Fruit fly (Drosophila melanogaster) whole organism, embryonic: Measurements from ENCODE around the gene ZnT35C.

ENCODE experiments used
- CG11695 ChIP-seq: fragments of 200-800 bp; sonication (Bioruptor generic); IDR thresholded peaks from 3 replicates; pipeline ENCODE4 v1.3.6; 2022; ENCODE audit warnings: missing biosample characterization, missing genetic modification characterization
- CG12769 ChIP-seq: fragments of 200-800 bp; sonication (Bioruptor generic); optimal IDR thresholded peaks from 2 replicates; lab custom pipeline; 2019; ENCODE audit warnings: missing biosample characterization, mild to moderate bottlenecking, missing genetic modification characterization, moderate library complexity
- CG12942 ChIP-seq: fragments of 200-800 bp; sonication (Bioruptor generic); optimal IDR thresholded peaks from 3 replicates; lab custom pipeline; 2016; ENCODE audit warnings: missing biosample characterization, missing genetic modification characterization
- CG14441 ChIP-seq: fragments of 200-800 bp; sonication (Bioruptor generic); IDR thresholded peaks from 2 replicates; pipeline ENCODE4 v1.3.6; 2022; ENCODE audit warnings: missing biosample characterization, missing genetic modification characterization
- CG14860 ChIP-seq: fragments of 200-800 bp; sonication (Bioruptor generic); IDR thresholded peaks from 3 replicates; pipeline ENCODE4 v1.3.6; 2022; ENCODE audit warnings: missing biosample characterization, missing genetic modification characterization; ENCODE audit not compliant: partially characterized antibody
- CG17359 ChIP-seq: fragments of 200-800 bp; sonication (Bioruptor generic); optimal IDR thresholded peaks from 3 replicates; lab custom pipeline; 2018; ENCODE audit warnings: missing biosample characterization, mild to moderate bottlenecking, missing genetic modification characterization, moderate library complexity
- CG17802 ChIP-seq: fragments of 200-800 bp; sonication (Bioruptor generic); optimal IDR thresholded peaks from 2 replicates; lab custom pipeline; 2018; ENCODE audit warnings: missing biosample characterization, mild to moderate bottlenecking, missing genetic modification characterization, moderate library complexity
- CG18619 ChIP-seq: fragments of 200-800 bp; sonication (Bioruptor generic); optimal IDR thresholded peaks from 3 replicates; lab custom pipeline; 2017; ENCODE audit warnings: missing biosample characterization, mild to moderate bottlenecking, missing genetic modification characterization
- CG2199 ChIP-seq: fragments of 200-800 bp; sonication (Bioruptor generic); IDR thresholded peaks from 3 replicates; pipeline ENCODE4 v1.3.6; 2022; ENCODE audit warnings: missing biosample characterization, missing genetic modification characterization
- CG2678 ChIP-seq: fragments of 200-800 bp; sonication (Bioruptor generic); optimal IDR thresholded peaks from 3 replicates; lab custom pipeline; 2019; ENCODE audit warnings: missing biosample characterization, mild to moderate bottlenecking, missing genetic modification characterization, moderate library complexity
- CG31224 ChIP-seq: fragments of 200-800 bp; sonication (Bioruptor generic); IDR thresholded peaks from 2 replicates; pipeline ENCODE4 v1.3.6; 2022; ENCODE audit warnings: missing biosample characterization, missing genetic modification characterization
- CG3163 ChIP-seq: fragments of 200-800 bp; sonication (Bioruptor generic); optimal IDR thresholded peaks from 3 replicates; lab custom pipeline; 2016; ENCODE audit warnings: missing biosample characterization, missing genetic modification characterization
- CG4707 ChIP-seq: fragments of 200-800 bp; sonication (Bioruptor generic); optimal IDR thresholded peaks from 2 replicates; lab custom pipeline; 2018; ENCODE audit warnings: missing biosample characterization, mild to moderate bottlenecking, missing genetic modification characterization, moderate library complexity
- CG4820 ChIP-seq: fragments of 200-800 bp; sonication (Bioruptor generic); optimal IDR thresholded peaks from 3 replicates; lab custom pipeline; 2016; ENCODE audit warnings: missing biosample characterization, missing genetic modification characterization
- CG5180 ChIP-seq: fragments of 200-800 bp; sonication (Bioruptor generic); optimal IDR thresholded peaks from 3 replicates; lab custom pipeline; 2017; ENCODE audit warnings: missing biosample characterization, missing genetic modification characterization, mild to moderate bottlenecking, moderate library complexity, missing genetic modification reagents
- CG7987 ChIP-seq: fragments of 200-800 bp; sonication (Bioruptor generic); optimal IDR thresholded peaks from 2 replicates; lab custom pipeline; 2018; ENCODE audit warnings: missing biosample characterization, mild to moderate bottlenecking, missing genetic modification characterization, moderate library complexity
- CG8388 ChIP-seq: fragments of 200-800 bp; sonication (Bioruptor generic); optimal IDR thresholded peaks from 2 replicates; lab custom pipeline; 2019; ENCODE audit warnings: missing biosample characterization, mild to moderate bottlenecking, missing genetic modification characterization, moderate library complexity
- CG9215 ChIP-seq: fragments of 200-800 bp; sonication (Bioruptor generic); IDR thresholded peaks from 2 replicates; pipeline ENCODE4 v1.3.6; 2022; ENCODE audit warnings: missing biosample characterization, missing genetic modification characterization
- CoRest ChIP-seq: fragments of 200-800 bp; sonication (Bioruptor generic); optimal IDR thresholded peaks from 3 replicates; lab custom pipeline; 2018; ENCODE audit warnings: missing biosample characterization, mild to moderate bottlenecking, missing genetic modification characterization, moderate library complexity
- D19A ChIP-seq: fragments of 200-800 bp; optimal IDR thresholded peaks from 3 replicates; lab custom pipeline; 2019; ENCODE audit warnings: missing biosample characterization, mild to moderate bottlenecking, missing genetic modification characterization, moderate library complexity
- Deaf1 ChIP-seq: fragments of 200-800 bp; optimal IDR thresholded peaks from 3 replicates; lab custom pipeline; 2019; ENCODE audit warnings: missing biosample characterization, mild to moderate bottlenecking, missing genetic modification characterization, moderate library complexity
- Dfd ChIP-seq, 2 experiments: fragments of >200 bp; optimal IDR thresholded peaks; 2 replicates each; lab custom pipeline; 2017; ENCODE audit warnings: missing biosample characterization in 2 of 2, missing genetic modification characterization in 2 of 2
- Dip3 ChIP-seq: fragments of 200-800 bp; sonication (Bioruptor generic); optimal IDR thresholded peaks from 3 replicates; lab custom pipeline; 2016; ENCODE audit warnings: missing biosample characterization, missing genetic modification characterization
- Dref ChIP-seq: fragments of 200-800 bp; sonication (Bioruptor generic); IDR thresholded peaks from 2 replicates; pipeline ENCODE4 v1.3.6; 2022; ENCODE audit warnings: missing biosample characterization, missing genetic modification characterization
- ERR ChIP-seq: fragments of 200-800 bp; sonication (Bioruptor generic); optimal IDR thresholded peaks from 2 replicates; lab custom pipeline; 2016; ENCODE audit warnings: missing biosample characterization, missing genetic modification characterization
- Ets65A ChIP-seq: fragments of 200-800 bp; sonication (Bioruptor generic); peaks from one replicate; lab custom pipeline; 2016; ENCODE audit warnings: missing biosample characterization, missing genetic modification characterization
- Fer1 ChIP-seq: fragments of 200-800 bp; sonication (Bioruptor generic); optimal IDR thresholded peaks from 2 replicates; lab custom pipeline; 2017; ENCODE audit warnings: missing biosample characterization, mild to moderate bottlenecking, missing genetic modification characterization
- HLH3B ChIP-seq: fragments of 200-800 bp; sonication (Bioruptor generic); IDR thresholded peaks from 2 replicates; pipeline ENCODE4 v1.3.6; 2022; ENCODE audit warnings: missing biosample characterization, missing genetic modification characterization
- MESR4 ChIP-seq: fragments of 200-800 bp; sonication (Bioruptor generic); optimal IDR thresholded peaks from 2 replicates; lab custom pipeline; 2018; ENCODE audit warnings: missing biosample characterization, mild to moderate bottlenecking, missing genetic modification characterization, moderate library complexity
- Sry-β ChIP-seq: fragments of 200-800 bp; sonication (Bioruptor generic); optimal IDR thresholded peaks from 2 replicates; lab custom pipeline; 2018; ENCODE audit warnings: missing biosample characterization, mild to moderate bottlenecking, missing genetic modification characterization, moderate library complexity
- Stat92E ChIP-seq, 3 experiments: fragments of >200 bp in 2 of 3; fragments of 200-800 bp in 1 of 3; sonication (Bioruptor generic) in 1 of 3; optimal IDR thresholded peaks; 2 replicates each; lab custom pipeline; 2017 to 2019; ENCODE audit warnings: missing biosample characterization in 3 of 3, missing genetic modification characterization in 3 of 3, mild to moderate bottlenecking in 1 of 3, moderate library complexity in 1 of 3
- TFAM ChIP-seq: fragments of 200-800 bp; sonication (Bioruptor generic); optimal IDR thresholded peaks from 2 replicates; lab custom pipeline; 2017; ENCODE audit warnings: missing biosample characterization, missing genetic modification characterization, inconsistent platforms
- ash1 ChIP-seq: fragments of 200-800 bp; sonication (Bioruptor generic); optimal IDR thresholded peaks from 2 replicates; lab custom pipeline; 2018; ENCODE audit warnings: missing biosample characterization, mild to moderate bottlenecking, missing genetic modification characterization
- cad ChIP-seq: fragments of >200 bp; optimal IDR thresholded peaks from 2 replicates; lab custom pipeline; 2017; ENCODE audit warnings: missing biosample characterization, missing genetic modification characterization
- chif ChIP-seq, 2 experiments: fragments of 200-800 bp; sonication (Bioruptor generic); optimal IDR thresholded peaks; 3 replicates each; lab custom pipeline; 2016; ENCODE audit warnings: missing biosample characterization in 2 of 2, missing genetic modification characterization in 2 of 2
- corto ChIP-seq: fragments of 200-800 bp; sonication (Bioruptor generic); optimal IDR thresholded peaks from 2 replicates; lab custom pipeline; 2016; ENCODE audit warnings: missing biosample characterization, mild to moderate bottlenecking, missing genetic modification characterization, moderate library complexity
- crc ChIP-seq: fragments of 200-800 bp; sonication (Bioruptor generic); optimal IDR thresholded peaks from 2 replicates; lab custom pipeline; 2016; ENCODE audit warnings: missing biosample characterization, missing genetic modification characterization
- crp ChIP-seq, 2 experiments: fragments of 200-800 bp; sonication (Bioruptor generic); optimal IDR thresholded peaks; 2 replicates in 1 of 2; 3 replicates in 1 of 2; lab custom pipeline; 2017; ENCODE audit warnings: missing biosample characterization in 2 of 2, missing genetic modification characterization in 2 of 2, mild to moderate bottlenecking in 1 of 2, moderate library complexity in 1 of 2
- dmrt11E ChIP-seq: fragments of 200-800 bp; sonication (Bioruptor generic); optimal IDR thresholded peaks from 3 replicates; lab custom pipeline; 2018; ENCODE audit warnings: missing biosample characterization, mild to moderate bottlenecking, missing genetic modification characterization, moderate library complexity
- dpn ChIP-seq, 2 experiments: fragments of 200-800 bp; sonication (Bioruptor generic); optimal IDR thresholded peaks; 3 replicates each; lab custom pipeline; 2016; ENCODE audit warnings: missing biosample characterization in 2 of 2, missing genetic modification characterization in 2 of 2
- fru ChIP-seq: fragments of >200 bp; optimal IDR thresholded peaks from 2 replicates; lab custom pipeline; 2017
- gcm ChIP-seq: fragments of 200-800 bp; sonication (Bioruptor generic); optimal IDR thresholded peaks from 2 replicates; lab custom pipeline; 2019; ENCODE audit warnings: missing biosample characterization, mild to moderate bottlenecking, missing genetic modification characterization, moderate library complexity
- gem ChIP-seq: fragments of 200-800 bp; sonication (Bioruptor generic); optimal IDR thresholded peaks from 2 replicates; lab custom pipeline; 2019; ENCODE audit warnings: missing biosample characterization, mild to moderate bottlenecking, missing genetic modification characterization, moderate library complexity
- gsb ChIP-seq: fragments of 200-800 bp; sonication (Bioruptor generic); IDR thresholded peaks from 2 replicates; pipeline ENCODE4 v1.3.6; 2022; ENCODE audit warnings: missing biosample characterization, missing genetic modification characterization
- her ChIP-seq: fragments of 200-800 bp; sonication (Bioruptor generic); optimal IDR thresholded peaks from 2 replicates; lab custom pipeline; 2016; ENCODE audit warnings: missing biosample characterization, missing genetic modification characterization
- mam ChIP-seq: fragments of 200-800 bp; sonication (Bioruptor generic); optimal IDR thresholded peaks from 3 replicates; lab custom pipeline; 2016; ENCODE audit warnings: missing biosample characterization, missing genetic modification characterization
- mirr ChIP-seq: fragments of 200-800 bp; sonication (Bioruptor generic); optimal IDR thresholded peaks from 3 replicates; lab custom pipeline; 2018; ENCODE audit warnings: missing biosample characterization, mild to moderate bottlenecking, missing genetic modification characterization
- peb ChIP-seq: fragments of 200-800 bp; sonication (Bioruptor generic); IDR thresholded peaks from 2 replicates; pipeline ENCODE4 v1.3.6; 2022; ENCODE audit warnings: missing biosample characterization, missing genetic modification characterization
- slou ChIP-seq: fragments of 200-800 bp; sonication (Bioruptor generic); optimal IDR thresholded peaks from 3 replicates; lab custom pipeline; 2016; ENCODE audit warnings: missing biosample characterization, missing genetic modification characterization
- usp ChIP-seq: fragments of >200 bp; optimal IDR thresholded peaks from 2 replicates; lab custom pipeline; 2017; ENCODE audit warnings: missing biosample characterization, missing genetic modification characterization
- zen2 ChIP-seq: fragments of 200-800 bp; sonication (Bioruptor generic); IDR thresholded peaks from 3 replicates; pipeline ENCODE4 v1.3.6; 2022; ENCODE audit warnings: missing biosample characterization, missing genetic modification characterization; ENCODE audit not compliant: partially characterized antibody

ZnT35C gene

DNA sequence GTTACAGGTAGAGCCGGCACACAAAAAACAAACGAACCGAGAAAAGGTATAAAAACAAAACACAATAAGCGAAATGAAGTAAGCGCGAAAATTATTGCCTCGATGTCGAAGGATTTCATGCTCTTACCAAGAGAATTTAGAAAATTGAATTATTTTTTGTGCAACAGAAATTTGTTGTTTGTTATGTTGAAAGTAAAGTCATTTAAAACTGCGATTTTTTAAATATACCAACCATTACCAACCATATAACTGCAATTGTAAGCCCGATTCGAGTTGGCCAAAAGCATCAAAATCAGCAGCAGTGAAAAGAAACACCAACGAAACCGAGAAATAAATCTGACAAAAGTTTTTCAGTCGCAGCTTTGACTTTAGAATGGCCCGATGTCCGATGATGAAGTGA lies 33.5 kb upstream of the ZnT35C start:
- no peak for TF ChIP-seq corto (GFP tag; lab: Kevin White, UChicago)
- no peak for TF ChIP-seq CG14860 (GFP tag; lab: Robert Waterston, UW)
- no peak for TF ChIP-seq Dref (GFP tag; lab: Robert Waterston, UW)
- no peak for TF ChIP-seq Dip3 (GFP tag; lab: Kevin White, UChicago)
- no peak for TF ChIP-seq CG5180 (GFP tag; lab: Kevin White, UChicago)
- no peak for TF ChIP-seq Ets65A (GFP tag; lab: Kevin White, UChicago)
- no peak for TF ChIP-seq fru (lab: Kevin White, UChicago)
- no peak for TF ChIP-seq CG4707 (GFP tag; lab: Kevin White, UChicago)
- no peak for TF ChIP-seq her
- TF ChIP-seq CG9215 (GFP tag; lab: Robert Waterston, UW), result no peak
- no peak for TF ChIP-seq Fer1
- TF ChIP-seq peb, result no peak
- no peak for TF ChIP-seq gem (tag; lab: Kevin White, UChicago)
- TF ChIP-seq mirr (GFP tag; lab: Kevin White, UChicago), result no peak
- no peak for TF ChIP-seq crc (GFP tag; lab: Kevin White, UChicago)
- TF ChIP-seq crp (GFP tag; optimal IDR thresholded peaks at IDR 0.05; lab: Kevin White, UChicago), result no peak
- no peak for TF ChIP-seq CG12769

dm6 chr2L:15275794-15276193 lies 28.3 kb upstream of the ZnT35C start:
- no peak for TF ChIP-seq CoRest (tag; lab: Kevin White, UChicago)
- TF ChIP-seq gsb (GFP tag; lab: Robert Waterston, UW), result no peak
- no peak for TF ChIP-seq chif (GFP tag; optimal IDR thresholded peaks at IDR 0.05; lab: Kevin White, UChicago)
- TF ChIP-seq cad (GFP tag; lab: Kevin White, UChicago), result no peak
- TF ChIP-seq Deaf1 (tag; lab: Kevin White, UChicago), result no peak
- no peak for TF ChIP-seq Stat92E (GFP tag; optimal IDR thresholded peaks at IDR 0.05; lab: Kevin White, UChicago)
- TF ChIP-seq D19A (tag; lab: Kevin White, UChicago), result no peak
- TF ChIP-seq dpn (GFP tag; optimal IDR thresholded peaks at IDR 0.05; lab: Kevin White, UChicago), result no peak
- no peak for TF ChIP-seq CG2678
- no peak for TF ChIP-seq CG18619
- no peak for TF ChIP-seq gcm (GFP tag; lab: Kevin White, UChicago)
- no peak for TF ChIP-seq CG17359
- TF ChIP-seq Sry-β (GFP tag; lab: Kevin White, UChicago), result no peak
- TF ChIP-seq CG11695 (GFP tag; lab: Robert Waterston, UW), result no peak
- no peak for TF ChIP-seq Dfd (GFP tag; optimal IDR thresholded peaks at IDR 0.05; lab: Kevin White, UChicago)
- no peak for TF ChIP-seq zen2 (GFP tag; lab: Robert Waterston, UW)
- peak; percentile 30 for TF ChIP-seq dmrt11E (tag; lab: Kevin White, UChicago)
- TF ChIP-seq CG4820 (GFP tag; lab: Kevin White, UChicago), result no peak
- no peak for TF ChIP-seq slou (GFP tag; lab: Kevin White, UChicago)
- no peak for TF ChIP-seq usp (GFP tag; lab: Kevin White, UChicago)
- TF ChIP-seq ash1 (GFP tag; lab: Kevin White, UChicago), result no peak
- no peak for TF ChIP-seq CG14441 (GFP tag; lab: Robert Waterston, UW)
- no peak for TF ChIP-seq CG3163 (GFP tag; lab: Kevin White, UChicago)
- no peak for TF ChIP-seq CG7987
- no peak for TF ChIP-seq ERR (GFP tag; lab: Kevin White, UChicago)
- no peak; the same call in 1 of the 2 replicates for TF ChIP-seq HLH3B (GFP tag; lab: Robert Waterston, UW)
- no peak for TF ChIP-seq mam (GFP tag; lab: Kevin White, UChicago)
- no peak for TF ChIP-seq peb
- TF ChIP-seq TFAM (GFP tag; lab: Kevin White, UChicago), result no peak
- no peak for TF ChIP-seq MESR4 (GFP tag; lab: Kevin White, UChicago)
- TF ChIP-seq CG31224, result no peak
- TF ChIP-seq CG2199 (GFP tag; lab: Robert Waterston, UW), result no peak
- TF ChIP-seq crc (GFP tag; lab: Kevin White, UChicago), result no peak
- no peak for TF ChIP-seq CG12942 (GFP tag; lab: Kevin White, UChicago)
- no peak for TF ChIP-seq CG8388 (GFP tag; lab: Kevin White, UChicago)
- TF ChIP-seq CG17802 (tag; lab: Kevin White, UChicago), result no peak
